Fruit fly (Drosophila melanogaster) whole organism, embryonic: ENCODE results near the gene anox.
A peak's percentile ranks its signal among the peaks of the same experiment; 100 is the strongest.

Source experiments
- ATbp ChIP-seq: fragments of 200-800 bp; sonication (Bioruptor generic); optimal IDR thresholded peaks from 2 replicates; lab custom pipeline; 2017; ENCODE audit warnings: missing biosample characterization, mild to moderate bottlenecking, missing genetic modification characterization, missing genetic modification reagents
- Atf-2 ChIP-seq: fragments of 200-800 bp; sonication (Bioruptor generic); optimal IDR thresholded peaks from 2 replicates; lab custom pipeline; 2016; ENCODE audit warnings: missing biosample characterization, missing genetic modification characterization
- Blimp-1 ChIP-seq: fragments of 200-800 bp; sonication (Bioruptor generic); optimal IDR thresholded peaks from 3 replicates; lab custom pipeline; 2018; ENCODE audit warnings: missing biosample characterization, missing genetic modification characterization, mild to moderate bottlenecking, moderate library complexity, missing genetic modification reagents
- CG10462 ChIP-seq: fragments of 200-800 bp; sonication (Bioruptor generic); optimal IDR thresholded peaks from 2 replicates; lab custom pipeline; 2016; ENCODE audit warnings: missing biosample characterization, missing genetic modification characterization
- CG10959 ChIP-seq: fragments of 200-800 bp; sonication (Bioruptor generic); IDR thresholded peaks from 2 replicates; pipeline ENCODE4 v1.3.6; 2022; ENCODE audit warnings: missing biosample characterization, missing genetic modification characterization
- CG11085 ChIP-seq: fragments of 200-800 bp; sonication (Bioruptor generic); IDR thresholded peaks from 2 replicates; pipeline ENCODE4 v1.3.6; 2022; ENCODE audit warnings: missing biosample characterization, missing genetic modification characterization
- CG11456 ChIP-seq: fragments of 200-800 bp; sonication (Bioruptor generic); IDR thresholded peaks from 3 replicates; pipeline ENCODE4 v1.3.6; 2022; ENCODE audit warnings: missing biosample characterization, missing genetic modification characterization
- CG12071 ChIP-seq: fragments of 200-800 bp; sonication (Bioruptor generic); optimal IDR thresholded peaks from 3 replicates; lab custom pipeline; 2018; ENCODE audit warnings: missing biosample characterization, mild to moderate bottlenecking, missing genetic modification characterization
- CG12236 ChIP-seq: fragments of 200-800 bp; sonication (Bioruptor generic); optimal IDR thresholded peaks from 2 replicates; lab custom pipeline; 2016; ENCODE audit warnings: missing biosample characterization, missing genetic modification characterization
- CG14014 ChIP-seq: fragments of 200-800 bp; sonication (Bioruptor generic); IDR thresholded peaks from 2 replicates; pipeline ENCODE4 v1.3.6; 2022; ENCODE audit warnings: missing biosample characterization, missing genetic modification characterization
- CG14050 ChIP-seq: fragments of 200-800 bp; sonication (Bioruptor generic); IDR thresholded peaks from 3 replicates; pipeline ENCODE4 v1.3.6; 2022; ENCODE audit warnings: missing biosample characterization, missing genetic modification characterization
- CG15073 ChIP-seq: fragments of 200-800 bp; sonication (Bioruptor generic); optimal IDR thresholded peaks from 2 replicates; lab custom pipeline; 2016; ENCODE audit warnings: missing biosample characterization, missing genetic modification characterization
- CG16813 ChIP-seq: fragments of 200-800 bp; sonication (Bioruptor generic); IDR thresholded peaks from 3 replicates; pipeline ENCODE4 v1.3.6; 2022; ENCODE audit warnings: missing biosample characterization, missing genetic modification characterization; ENCODE audit not compliant: partially characterized antibody
- CG17912 ChIP-seq: fragments of 200-800 bp; sonication (Bioruptor generic); optimal IDR thresholded peaks from 2 replicates; lab custom pipeline; 2018; ENCODE audit warnings: missing biosample characterization, mild to moderate bottlenecking, missing genetic modification characterization
- CG1792 ChIP-seq: fragments of 200-800 bp; sonication (Bioruptor generic); optimal IDR thresholded peaks from 2 replicates; lab custom pipeline; 2016; ENCODE audit warnings: missing biosample characterization, missing genetic modification characterization
- CG2889 ChIP-seq: fragments of 200-800 bp; sonication (Bioruptor generic); IDR thresholded peaks from 3 replicates; pipeline ENCODE4 v1.3.6; 2022; ENCODE audit warnings: missing biosample characterization, missing genetic modification characterization
- CG30431 ChIP-seq: fragments of 200-800 bp; sonication (Bioruptor generic); optimal IDR thresholded peaks from 2 replicates; lab custom pipeline; 2017; ENCODE audit warnings: missing biosample characterization, missing genetic modification characterization
- CG34376 ChIP-seq: fragments of 200-800 bp; sonication (Bioruptor generic); optimal IDR thresholded peaks from 2 replicates; lab custom pipeline; 2018; ENCODE audit warnings: missing biosample characterization, mild to moderate bottlenecking, missing genetic modification characterization
- CG5953 ChIP-seq: fragments of 200-800 bp; sonication (Bioruptor generic); IDR thresholded peaks from 2 replicates; pipeline ENCODE4 v1.3.6; 2022; ENCODE audit warnings: missing biosample characterization, missing genetic modification characterization
- CG9609 ChIP-seq: fragments of 200-800 bp; sonication (Bioruptor generic); optimal IDR thresholded peaks from 3 replicates; lab custom pipeline; 2016; ENCODE audit warnings: missing biosample characterization, missing genetic modification characterization
- Camta ChIP-seq: fragments of 200-800 bp; sonication (Bioruptor generic); optimal IDR thresholded peaks from 2 replicates; lab custom pipeline; 2016; ENCODE audit warnings: missing biosample characterization, missing genetic modification characterization
- Chrac-16 ChIP-seq: fragments of 200-800 bp; sonication (Bioruptor generic); optimal IDR thresholded peaks from 3 replicates; lab custom pipeline; 2016; ENCODE audit warnings: missing biosample characterization, missing genetic modification characterization
- CoRest ChIP-seq: fragments of 200-800 bp; sonication (Bioruptor generic); optimal IDR thresholded peaks from 3 replicates; lab custom pipeline; 2018; ENCODE audit warnings: missing biosample characterization, mild to moderate bottlenecking, missing genetic modification characterization, moderate library complexity
- CrebB ChIP-seq: fragments of 200-800 bp; sonication (Bioruptor generic); optimal IDR thresholded peaks from 3 replicates; lab custom pipeline; 2018; ENCODE audit warnings: missing biosample characterization, mild to moderate bottlenecking, missing genetic modification characterization
- Dek ChIP-seq: fragments of 200-800 bp; sonication (Bioruptor generic); optimal IDR thresholded peaks from 3 replicates; lab custom pipeline; 2019; ENCODE audit warnings: missing biosample characterization, mild to moderate bottlenecking, missing genetic modification characterization, moderate library complexity
- HLH4C ChIP-seq: fragments of 200-800 bp; sonication (Bioruptor generic); IDR thresholded peaks from 3 replicates; pipeline ENCODE4 v1.3.6; 2022; ENCODE audit warnings: missing biosample characterization, missing genetic modification characterization; ENCODE audit not compliant: partially characterized antibody
- Hand ChIP-seq: fragments of 200-800 bp; sonication (Bioruptor generic); optimal IDR thresholded peaks from 2 replicates; lab custom pipeline; 2017; ENCODE audit warnings: mild to moderate bottlenecking, missing biosample characterization, missing genetic modification reagents, missing genetic modification characterization
- Meics ChIP-seq: fragments of 200-800 bp; sonication (Bioruptor generic); optimal IDR thresholded peaks from 2 replicates; lab custom pipeline; 2017; ENCODE audit warnings: missing biosample characterization, mild to moderate bottlenecking, missing genetic modification characterization
- NC2β ChIP-seq: fragments of 200-800 bp; sonication (Bioruptor generic); optimal IDR thresholded peaks from 2 replicates; lab custom pipeline; 2016; ENCODE audit warnings: missing biosample characterization, missing genetic modification characterization
- Spps ChIP-seq: fragments of 200-800 bp; sonication (Bioruptor generic); optimal IDR thresholded peaks from 2 replicates; lab custom pipeline; 2018; ENCODE audit warnings: missing biosample characterization, mild to moderate bottlenecking, missing genetic modification characterization
- Sry-δ ChIP-seq: fragments of 200-800 bp; sonication (Bioruptor generic); optimal IDR thresholded peaks from 2 replicates; lab custom pipeline; 2016; ENCODE audit warnings: missing biosample characterization, missing genetic modification characterization
- Ssrp ChIP-seq: fragments of 200-800 bp; sonication (Bioruptor generic); optimal IDR thresholded peaks from 2 replicates; lab custom pipeline; 2018; ENCODE audit warnings: missing biosample characterization, mild to moderate bottlenecking, missing genetic modification characterization, moderate library complexity
- TFAM ChIP-seq: fragments of 200-800 bp; sonication (Bioruptor generic); optimal IDR thresholded peaks from 2 replicates; lab custom pipeline; 2017; ENCODE audit warnings: missing biosample characterization, missing genetic modification characterization, inconsistent platforms
- ab ChIP-seq: fragments of 200-800 bp; sonication (Bioruptor generic); optimal IDR thresholded peaks from 2 replicates; lab custom pipeline; 2016; ENCODE audit warnings: missing biosample characterization, missing genetic modification characterization
- al ChIP-seq: fragments of 200-800 bp; sonication (Bioruptor generic); IDR thresholded peaks from 2 replicates; pipeline ENCODE4 v1.3.6; 2022; ENCODE audit warnings: missing biosample characterization, missing genetic modification characterization
- aop ChIP-seq: fragments of 200-800 bp; sonication (Bioruptor generic); IDR thresholded peaks from 2 replicates; pipeline ENCODE4 v1.3.6; 2022; ENCODE audit warnings: missing biosample characterization, missing genetic modification characterization
- ara ChIP-seq: fragments of 200-800 bp; sonication (Bioruptor generic); IDR thresholded peaks from 2 replicates; pipeline ENCODE4 v1.3.6; 2022; ENCODE audit warnings: missing biosample characterization, missing genetic modification characterization
- ato ChIP-seq: fragments of 200-800 bp; sonication (Bioruptor generic); IDR thresholded peaks from 2 replicates; pipeline ENCODE4 v1.3.6; 2022; ENCODE audit warnings: missing biosample characterization, missing genetic modification characterization; ENCODE audit not compliant: partially characterized antibody
- dmrt99B ChIP-seq: fragments of 200-800 bp; sonication (Bioruptor generic); optimal IDR thresholded peaks from 2 replicates; lab custom pipeline; 2018; ENCODE audit warnings: missing biosample characterization, mild to moderate bottlenecking, missing genetic modification characterization, moderate library complexity
- emc ChIP-seq: fragments of 200-800 bp; sonication (Bioruptor generic); optimal IDR thresholded peaks from 2 replicates; lab custom pipeline; 2016; ENCODE audit warnings: missing biosample characterization, missing genetic modification characterization
- fd102C ChIP-seq: fragments of 200-800 bp; sonication (Bioruptor generic); optimal IDR thresholded peaks from 2 replicates; lab custom pipeline; 2018; ENCODE audit warnings: missing biosample characterization, mild to moderate bottlenecking, missing genetic modification characterization, moderate library complexity
- gro ChIP-seq: fragments of 200-800 bp; sonication (Bioruptor generic); optimal IDR thresholded peaks from 2 replicates; lab custom pipeline; 2016; ENCODE audit warnings: missing biosample characterization, missing genetic modification characterization
- gt ChIP-seq: fragments of 200-800 bp; sonication (Bioruptor generic); IDR thresholded peaks from 2 replicates; pipeline ENCODE4 v1.3.6; 2022; ENCODE audit warnings: missing biosample characterization, missing genetic modification characterization
- kni ChIP-seq: fragments of 200-800 bp; sonication (Bioruptor generic); optimal IDR thresholded peaks from 3 replicates; lab custom pipeline; 2017; ENCODE audit warnings: mild to moderate bottlenecking, missing biosample characterization, missing genetic modification reagents, missing genetic modification characterization
- mld ChIP-seq: fragments of 200-800 bp; sonication (Bioruptor generic); IDR thresholded peaks from 3 replicates; pipeline ENCODE4 v1.3.6; 2022; ENCODE audit warnings: missing biosample characterization, missing genetic modification characterization; ENCODE audit not compliant: partially characterized antibody
- repo ChIP-seq: fragments of 200-800 bp; sonication (Bioruptor generic); optimal IDR thresholded peaks from 2 replicates; lab custom pipeline; 2016; ENCODE audit warnings: missing biosample characterization, missing genetic modification characterization
- sens-2 ChIP-seq: fragments of 200-800 bp; sonication (Bioruptor generic); IDR thresholded peaks from 2 replicates; pipeline ENCODE4 v1.3.6; 2022; ENCODE audit warnings: missing biosample characterization, missing genetic modification characterization
- sima ChIP-seq: fragments of 200-800 bp; sonication (Bioruptor generic); optimal IDR thresholded peaks from 2 replicates; lab custom pipeline; 2016; ENCODE audit warnings: missing biosample characterization, missing genetic modification characterization
- tgo ChIP-seq: fragments of 200-800 bp; sonication (Bioruptor generic); IDR thresholded peaks from 3 replicates; pipeline ENCODE4 v1.3.6; 2022; ENCODE audit warnings: missing biosample characterization, missing genetic modification characterization
- usp ChIP-seq: fragments of >200 bp; optimal IDR thresholded peaks from 2 replicates; lab custom pipeline; 2017; ENCODE audit warnings: missing biosample characterization, missing genetic modification characterization
- vvl ChIP-seq: fragments of 200-800 bp; sonication (Bioruptor generic); IDR thresholded peaks from 2 replicates; pipeline ENCODE4 v1.3.6; 2022; ENCODE audit warnings: missing biosample characterization, missing genetic modification characterization

Gene anox

DNA sequence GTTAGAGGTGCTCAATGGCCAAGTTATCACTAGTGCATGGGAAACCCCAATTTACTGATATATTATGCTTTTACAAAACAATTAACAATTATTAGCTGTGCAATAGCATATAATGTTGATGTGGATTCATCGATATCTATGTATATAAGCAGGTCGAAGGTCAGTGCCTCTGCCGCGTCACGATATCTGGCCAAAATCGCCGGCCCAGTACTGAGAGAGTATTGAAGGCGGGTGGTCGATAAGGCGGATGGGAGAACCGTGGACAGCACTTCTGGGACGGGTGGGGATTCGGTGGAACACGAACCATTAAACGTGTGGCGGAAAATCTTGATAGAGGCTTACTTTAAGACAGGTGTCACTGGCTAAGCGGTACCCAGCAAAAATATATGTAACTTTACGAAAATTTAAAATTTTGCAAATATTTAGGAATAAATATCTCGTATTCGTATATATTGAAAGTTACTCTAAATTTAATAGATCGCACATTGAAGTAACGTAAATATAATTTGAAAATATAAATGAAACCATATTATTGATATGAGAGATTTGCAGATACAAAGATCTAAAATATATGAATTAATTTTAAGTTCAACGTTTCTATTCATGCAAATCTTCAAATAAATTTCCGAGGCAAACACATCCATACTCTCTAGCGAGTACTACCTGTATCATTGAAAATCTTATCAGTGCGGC is 3.3 kb upstream of the anox start (continued):
- TF ChIP-seq Hand (GFP tag; lab: Kevin White, UChicago) = no peak
- no peak for TF ChIP-seq CG11456 (GFP tag; lab: Robert Waterston, UW)
- TF ChIP-seq emc (GFP tag; lab: Kevin White, UChicago) = no peak
- TF ChIP-seq CG14014 = no peak
- TF ChIP-seq sens-2 = no peak
- no peak for TF ChIP-seq repo
- TF ChIP-seq CG34376 (GFP tag; lab: Kevin White, UChicago) = peak; percentile 32
- peak; percentile 82 for TF ChIP-seq Meics (GFP tag; lab: Kevin White, UChicago)
- no peak for TF ChIP-seq CG5953 (GFP tag; lab: Robert Waterston, UW)
- TF ChIP-seq CG12236 = no peak
- TF ChIP-seq CG10462 (GFP tag; lab: Kevin White, UChicago) = no peak
- TF ChIP-seq fd102C = no peak
- TF ChIP-seq gt = no peak
- TF ChIP-seq kni (GFP tag; lab: Kevin White, UChicago) = no peak
- no peak for TF ChIP-seq sima
- no peak for TF ChIP-seq HLH4C
- TF ChIP-seq CoRest (tag; lab: Kevin White, UChicago) = no peak
- TF ChIP-seq NC2β (GFP tag; lab: Kevin White, UChicago) = no peak
- no peak for TF ChIP-seq CG15073
- no peak for TF ChIP-seq CG14050 (GFP tag; lab: Robert Waterston, UW)
- TF ChIP-seq CrebB (tag; lab: Kevin White, UChicago) = no peak
- no peak for TF ChIP-seq usp (GFP tag; lab: Kevin White, UChicago)
- TF ChIP-seq CG10959 = no peak
- no peak for TF ChIP-seq ATbp (GFP tag; lab: Kevin White, UChicago)
- no peak for TF ChIP-seq Spps (tag; lab: Kevin White, UChicago)
- TF ChIP-seq CG2889 (GFP tag; lab: Robert Waterston, UW) = no peak
- no peak for TF ChIP-seq gro
- TF ChIP-seq ab (GFP tag; lab: Kevin White, UChicago) = no peak
- no peak for TF ChIP-seq CG16813 (GFP tag; lab: Robert Waterston, UW)
- TF ChIP-seq CG12071 (GFP tag; lab: Kevin White, UChicago) = no peak
- TF ChIP-seq Chrac-16 (GFP tag; lab: Kevin White, UChicago) = no peak
- peak; percentile 46 for TF ChIP-seq vvl (GFP tag; lab: Robert Waterston, UW)
- TF ChIP-seq ara (GFP tag; lab: Robert Waterston, UW) = no peak
- TF ChIP-seq Sry-δ (GFP tag; lab: Kevin White, UChicago) = no peak
- no peak for TF ChIP-seq CG30431 (GFP tag; lab: Kevin White, UChicago)
- peak; percentile 81 for TF ChIP-seq dmrt99B (tag; lab: Kevin White, UChicago)
- TF ChIP-seq TFAM (GFP tag; lab: Kevin White, UChicago) = no peak
- TF ChIP-seq CG1792 (GFP tag; lab: Kevin White, UChicago) = no peak
- no peak for TF ChIP-seq CG17912 (GFP tag; lab: Kevin White, UChicago)
- no peak for TF ChIP-seq CG9609 (GFP tag; lab: Kevin White, UChicago)
- TF ChIP-seq aop = no peak
- TF ChIP-seq tgo (GFP tag; lab: Robert Waterston, UW) = peak; percentile 46; the same call in 1 of the 3 replicates
- TF ChIP-seq Blimp-1 (GFP tag; lab: Kevin White, UChicago) = no peak
- no peak for TF ChIP-seq Atf-2 (GFP tag; lab: Kevin White, UChicago)
- no peak for TF ChIP-seq mld (GFP tag; lab: Robert Waterston, UW)
- no peak for TF ChIP-seq Camta (GFP tag; lab: Kevin White, UChicago)
- TF ChIP-seq al (GFP tag; lab: Robert Waterston, UW) = peak; percentile 7; the same call in 1 of the 2 replicates
- TF ChIP-seq Dek (tag; lab: Kevin White, UChicago) = no peak
- no peak for TF ChIP-seq Ssrp (tag; lab: Kevin White, UChicago)
- no peak for TF ChIP-seq ato (GFP tag; lab: Robert Waterston, UW)
- TF ChIP-seq CG11085 (GFP tag; lab: Robert Waterston, UW) = no peak
